Worm (Caenorhabditis elegans) whole organism, late embryonic: Measurements from ENCODE around the gene M7.12.

Experiments used
- F13H6.1 ChIP-seq: sonication (generic microtip); optimal IDR thresholded peaks from 2 replicates; lab custom pipeline; 2016; ENCODE audit warnings: missing genetic modification characterization, missing compliant biosample characterization
- Y22D7AL.16 ChIP-seq: sonication (generic microtip); optimal IDR thresholded peaks from 2 replicates; lab custom pipeline; 2016; ENCODE audit warnings: missing genetic modification characterization, missing compliant biosample characterization
- ama-1 ChIP-seq: fragments of 150-350 bp; optimal IDR thresholded peaks from 2 replicates; lab custom pipeline; 2014
- ceh-14 ChIP-seq: sonication (generic microtip); optimal IDR thresholded peaks from 2 replicates; lab custom pipeline; 2016; ENCODE audit warnings: missing genotype, missing genetic modification characterization, missing compliant biosample characterization
- ceh-19 ChIP-seq: fragments of 200-800 bp; sonication (Bioruptor generic); optimal IDR thresholded peaks from 2 replicates; lab custom pipeline; 2018; ENCODE audit warnings: mild to moderate bottlenecking, missing genetic modification characterization, missing compliant biosample characterization
- ceh-2 ChIP-seq: sonication (generic microtip); optimal IDR thresholded peaks from 2 replicates; lab custom pipeline; 2016; ENCODE audit warnings: missing genotype, missing genetic modification characterization, missing compliant biosample characterization
- ceh-24 ChIP-seq: sonication (generic microtip); optimal IDR thresholded peaks from 2 replicates; lab custom pipeline; 2016; ENCODE audit warnings: mild to moderate bottlenecking, missing genetic modification characterization, missing compliant biosample characterization
- ceh-30 ChIP-seq: fragments of 150-350 bp; optimal IDR thresholded peaks from 2 replicates; lab custom pipeline; 2014; ENCODE audit warnings: missing biosample characterization, missing genetic modification characterization
- ceh-31 ChIP-seq: sonication (generic microtip); optimal IDR thresholded peaks from 2 replicates; lab custom pipeline; 2016; ENCODE audit warnings: missing genetic modification characterization, missing compliant biosample characterization
- ceh-34 ChIP-seq: sonication (generic microtip); optimal IDR thresholded peaks from 2 replicates; lab custom pipeline; 2016; ENCODE audit warnings: mild to moderate bottlenecking, missing genetic modification characterization, missing compliant biosample characterization
- ceh-45 ChIP-seq: fragments of 200-800 bp; sonication (Bioruptor generic); IDR thresholded peaks from 2 replicates; pipeline ENCODE4 v1.3.6; 2022; ENCODE audit warnings: missing genetic modification reagents, missing genetic modification characterization, missing compliant biosample characterization
- ceh-48 ChIP-seq: sonication (generic microtip); optimal IDR thresholded peaks from 2 replicates; lab custom pipeline; 2016; ENCODE audit warnings: missing genetic modification characterization, inconsistent platforms, missing compliant biosample characterization
- ceh-9 ChIP-seq: sonication (generic microtip); optimal IDR thresholded peaks from 2 replicates; lab custom pipeline; 2016; ENCODE audit warnings: mild to moderate bottlenecking, missing genetic modification characterization, inconsistent platforms, missing compliant biosample characterization
- che-1 ChIP-seq: sonication (generic microtip); optimal IDR thresholded peaks from 2 replicates; lab custom pipeline; 2016; ENCODE audit warnings: mild to moderate bottlenecking, missing genetic modification characterization, missing compliant biosample characterization
- dmd-4 ChIP-seq: sonication (generic microtip); optimal IDR thresholded peaks from 2 replicates; lab custom pipeline; 2016; ENCODE audit warnings: borderline replicate concordance, missing genetic modification characterization, missing compliant biosample characterization
- elt-2 ChIP-seq: sonication (generic microtip); optimal IDR thresholded peaks from 2 replicates; lab custom pipeline; 2016; ENCODE audit warnings: missing genetic modification reagents, missing genetic modification characterization, missing compliant biosample characterization
- elt-4 ChIP-seq: sonication (generic microtip); optimal IDR thresholded peaks from 2 replicates; lab custom pipeline; 2016; ENCODE audit warnings: missing genetic modification characterization, missing compliant biosample characterization
- ets-4 ChIP-seq: sonication (generic microtip); optimal IDR thresholded peaks from 2 replicates; lab custom pipeline; 2016; ENCODE audit warnings: missing genetic modification characterization, missing compliant biosample characterization
- fkh-6 ChIP-seq: sonication (generic microtip); optimal IDR thresholded peaks from 2 replicates; lab custom pipeline; 2016; ENCODE audit warnings: missing genetic modification characterization, missing compliant biosample characterization
- gmeb-2 ChIP-seq: sonication (generic microtip); optimal IDR thresholded peaks from 2 replicates; lab custom pipeline; 2016; ENCODE audit warnings: missing genetic modification characterization, inconsistent platforms, missing compliant biosample characterization
- hlh-15 ChIP-seq: sonication (generic microtip); optimal IDR thresholded peaks from 2 replicates; lab custom pipeline; 2016; ENCODE audit warnings: missing genetic modification characterization, missing compliant biosample characterization
- hlh-30 ChIP-seq: sonication (generic microtip); optimal IDR thresholded peaks from 2 replicates; lab custom pipeline; 2017; ENCODE audit warnings: antibody characterized with exemption, missing genetic modification characterization, missing compliant biosample characterization; ENCODE audit not compliant: insufficient read depth
- hlh-6 ChIP-seq: sonication (generic microtip); optimal IDR thresholded peaks from 2 replicates; lab custom pipeline; 2016; ENCODE audit warnings: missing genotype, missing genetic modification characterization, missing compliant biosample characterization
- hlh-8 ChIP-seq: sonication (generic microtip); optimal IDR thresholded peaks from 2 replicates; lab custom pipeline; 2016; ENCODE audit warnings: missing genotype, missing genetic modification characterization, missing compliant biosample characterization
- lim-6 ChIP-seq: sonication (generic microtip); optimal IDR thresholded peaks from 2 replicates; lab custom pipeline; 2016; ENCODE audit warnings: missing genetic modification characterization, missing compliant biosample characterization
- lin-11 ChIP-seq: fragments of 200-800 bp; sonication (Bioruptor generic); optimal IDR thresholded peaks from 2 replicates; lab custom pipeline; 2018; ENCODE audit warnings: mild to moderate bottlenecking, missing genetic modification characterization, missing compliant biosample characterization
- mec-3 ChIP-seq: sonication (generic microtip); optimal IDR thresholded peaks from 2 replicates; lab custom pipeline; 2016; ENCODE audit warnings: borderline replicate concordance, missing genetic modification characterization, missing compliant biosample characterization
- nfya-1 ChIP-seq: sonication (generic microtip); optimal IDR thresholded peaks from 2 replicates; lab custom pipeline; 2017; ENCODE audit warnings: missing genetic modification characterization, mild to moderate bottlenecking, missing compliant biosample characterization, antibody characterized with exemption, moderate library complexity
- nhr-11 ChIP-seq: fragments of 150-350 bp; optimal IDR thresholded peaks from 2 replicates; lab custom pipeline; 2014; ENCODE audit warnings: missing biosample characterization, missing genetic modification characterization
- odd-2 ChIP-seq: sonication (generic microtip); optimal IDR thresholded peaks from 2 replicates; lab custom pipeline; 2017; ENCODE audit warnings: antibody characterized with exemption, mild to moderate bottlenecking, missing genetic modification characterization, missing compliant biosample characterization
- pag-3 ChIP-seq: sonication (generic microtip); optimal IDR thresholded peaks from 2 replicates; lab custom pipeline; 2016; ENCODE audit warnings: missing compliant biosample characterization, missing genetic modification characterization, borderline replicate concordance
- pha-4 ChIP-seq: fragments of 150-350 bp; optimal IDR thresholded peaks from 2 replicates; lab custom pipeline; 2018; ENCODE audit warnings: missing biosample characterization, missing genetic modification reagents, missing genetic modification characterization
- pros-1 ChIP-seq: fragments of 150-350 bp; optimal IDR thresholded peaks from 2 replicates; lab custom pipeline; 2014; ENCODE audit warnings: missing biosample characterization, missing genetic modification reagents, missing genetic modification characterization
- syd-9 ChIP-seq: sonication (generic microtip); optimal IDR thresholded peaks from 2 replicates; lab custom pipeline; 2016; ENCODE audit warnings: mild to moderate bottlenecking, missing genetic modification characterization, moderate library complexity, missing compliant biosample characterization
- tbx-2 ChIP-seq: sonication (generic microtip); optimal IDR thresholded peaks from 2 replicates; lab custom pipeline; 2016; ENCODE audit warnings: missing genetic modification characterization, missing compliant biosample characterization
- tbx-7 ChIP-seq: sonication (generic microtip); optimal IDR thresholded peaks from 2 replicates; lab custom pipeline; 2016; ENCODE audit warnings: missing genotype, missing genetic modification characterization, missing compliant biosample characterization
- ttx-3 ChIP-seq: sonication (generic microtip); optimal IDR thresholded peaks from 2 replicates; lab custom pipeline; 2016; ENCODE audit warnings: missing genetic modification reagents, missing genetic modification characterization, missing compliant biosample characterization
- unc-42 ChIP-seq: sonication (generic microtip); optimal IDR thresholded peaks from 2 replicates; lab custom pipeline; 2016; ENCODE audit warnings: missing genotype, missing genetic modification characterization, missing compliant biosample characterization
- unc-55 ChIP-seq: sonication (generic microtip); optimal IDR thresholded peaks from 2 replicates; lab custom pipeline; 2017; ENCODE audit warnings: missing biosample characterization, missing genetic modification reagents, missing genetic modification characterization
- unc-86 ChIP-seq: sonication (generic microtip); optimal IDR thresholded peaks from 2 replicates; lab custom pipeline; 2016; ENCODE audit warnings: missing genetic modification characterization, missing compliant biosample characterization
- zip-5 ChIP-seq: sonication (generic microtip); optimal IDR thresholded peaks from 2 replicates; lab custom pipeline; 2016; ENCODE audit warnings: missing genetic modification characterization, missing compliant biosample characterization

The M7.12 gene

DNA sequence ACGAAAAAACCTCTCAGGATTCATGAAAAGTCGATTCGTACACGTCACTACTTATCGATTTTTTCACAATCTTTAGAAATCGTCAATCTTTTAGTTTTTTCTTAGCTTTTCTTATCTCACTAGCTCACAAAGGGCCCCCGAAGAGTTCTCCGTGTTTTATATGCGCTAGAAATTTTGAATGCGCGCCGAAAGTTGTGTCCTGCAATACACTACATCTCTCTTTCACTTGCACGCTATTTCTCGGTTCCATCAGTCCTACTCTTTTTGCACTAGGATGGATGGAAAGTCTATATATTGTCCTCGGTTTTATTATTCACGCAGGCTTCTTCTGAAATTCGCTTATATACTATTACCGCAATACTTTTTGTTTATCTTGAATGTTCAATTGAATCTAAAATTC is 27.8 kb upstream of the M7.12 start:
- TF ChIP-seq odd-2 (tag; lab: Kevin White, UChicago) = no peak
- TF ChIP-seq hlh-15 (tag; lab: Kevin White, UChicago) = no peak
- TF ChIP-seq mec-3 = no peak

- TF ChIP-seq elt-2 (no peak), ceh-31 (tag; lab: Kevin White, UChicago) (peak; percentile 40), hlh-8 (tag; lab: Kevin White, UChicago) (no peak), pros-1 (tag; lab: Kevin White, UChicago) (peak; percentile 40), pha-4 (tag; lab: Kevin White, UChicago) (no peak), F13H6.1 (tag; lab: Kevin White, UChicago) (no peak), ceh-24 (tag; lab: Kevin White, UChicago) (no peak), ama-1 (lab: Kevin White, UChicago) (no peak), ceh-34 (tag; lab: Kevin White, UChicago) (peak; percentile 17), hlh-6 (tag; lab: Kevin White, UChicago) (no peak), tbx-7 (tag; lab: Kevin White, UChicago) (no peak), ets-4 (tag; lab: Kevin White, UChicago) (no peak), ceh-30 (tag; lab: Kevin White, UChicago) (no peak), nfya-1 (tag; lab: Kevin White, UChicago) (peak; percentile 100), ceh-2 (tag; lab: Kevin White, UChicago) (peak; percentile 6)
Observed at ce11 chrIV:11125200-11125599, 27.4 kb upstream of the M7.12 start.

- TF ChIP-seq odd-2 (tag; lab: Kevin White, UChicago) (no peak), gmeb-2 (tag; lab: Kevin White, UChicago) (no peak), pha-4 (tag; lab: Kevin White, UChicago) (no peak), syd-9 (tag; lab: Kevin White, UChicago) (no peak), ceh-9 (tag; lab: Kevin White, UChicago) (no peak), dmd-4 (tag; lab: Kevin White, UChicago) (no peak), ttx-3 (tag; lab: Kevin White, UChicago) (no peak), ceh-19 (GFP tag; lab: Kevin White, UChicago) (no peak), zip-5 (tag; lab: Kevin White, UChicago) (no peak), nhr-11 (no peak)
Observed at ce11 chrIV:11124674-11125073, 26.9 kb upstream of the M7.12 start, which contains the start of gene spo-11. Gene spo-11, minus strand, starts transcription at chrIV:11124862.

DNA sequence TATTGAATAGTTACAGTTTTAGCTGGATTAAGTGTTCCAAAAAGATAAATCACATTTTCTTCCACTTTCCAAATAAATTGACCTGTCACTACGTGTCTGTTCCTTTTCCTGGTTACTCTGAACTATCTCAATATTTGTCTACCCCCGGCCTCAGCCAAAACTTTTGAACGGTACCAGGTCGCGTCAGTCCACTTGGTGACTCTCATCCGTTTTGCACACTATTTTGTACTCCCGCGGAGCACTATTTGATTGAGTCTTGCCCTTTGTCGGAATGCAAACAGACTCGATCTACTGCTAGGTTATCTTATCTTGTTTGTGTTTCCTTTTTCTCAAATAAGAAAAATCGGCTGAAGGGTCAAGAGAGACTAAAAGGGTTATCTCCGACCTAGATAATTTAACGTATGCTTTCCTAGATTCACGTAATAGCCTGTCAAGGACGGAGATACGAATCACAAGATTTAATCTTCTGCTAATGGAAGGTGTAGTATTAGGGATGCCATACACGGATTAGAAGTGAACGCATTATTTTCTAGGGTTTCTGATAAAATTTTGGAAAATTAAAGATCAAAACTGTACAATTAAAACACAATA is 22.3 kb upstream of the M7.12 start:
- TF ChIP-seq elt-2 (peak; percentile 15), ceh-19 (GFP tag; lab: Kevin White, UChicago) (no peak), unc-86 (tag; lab: Kevin White, UChicago) (no peak), che-1 (tag; lab: Kevin White, UChicago) (no peak), hlh-8 (tag; lab: Kevin White, UChicago) (no peak), hlh-6 (tag; lab: Kevin White, UChicago) (no peak), elt-4 (tag; lab: Kevin White, UChicago) (no peak)
- TF ChIP-seq, all 69 proteins: peak for 1

DNA sequence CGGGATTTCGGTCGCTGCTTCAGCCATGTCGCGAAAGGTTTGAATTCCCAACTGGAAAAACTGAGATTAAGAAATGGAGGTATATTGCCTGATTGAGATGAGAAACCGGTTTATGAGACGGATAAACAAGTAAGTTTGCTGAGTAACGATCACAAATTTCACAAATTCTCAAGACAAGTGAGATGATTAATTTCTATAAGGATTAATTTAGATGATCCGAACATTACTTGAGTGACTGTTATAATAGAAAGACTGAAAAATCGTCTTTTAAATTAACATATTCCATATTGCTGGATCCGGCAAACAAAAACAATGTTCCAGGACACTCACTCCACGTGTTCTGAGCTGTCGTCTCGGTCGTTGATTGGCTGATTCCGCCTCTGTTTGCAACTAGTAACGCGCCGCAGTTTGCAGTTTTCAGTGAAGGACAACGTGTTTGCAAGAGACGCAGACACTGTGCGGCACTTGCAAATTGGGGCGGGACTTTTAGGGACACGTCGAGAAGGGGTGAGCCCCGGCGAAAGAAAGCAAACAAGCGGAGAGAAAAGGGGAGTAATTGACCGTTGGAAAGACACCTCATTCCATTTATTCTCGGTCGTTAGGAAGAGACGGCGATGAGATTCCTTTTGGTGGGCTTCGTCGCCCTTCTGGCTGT is 21.2 kb upstream of the M7.12 start, which contains the start of the genes imp-2 and enpl-1:
imp-2 (minus strand) TSS at position 51 of the 655 bp plus-strand sequence.
enpl-1 (plus strand) TSS at position 462 of the 655 bp plus-strand sequence.
- TF ChIP-seq elt-2 = peak; percentile 66
- no peak for TF ChIP-seq hlh-6 (tag; lab: Kevin White, UChicago)
- no peak for TF ChIP-seq hlh-15 (tag; lab: Kevin White, UChicago)
- TF ChIP-seq ceh-14 (tag; lab: Kevin White, UChicago) = peak; percentile 46
- no peak for TF ChIP-seq pag-3 (tag; lab: Kevin White, UChicago)
- TF ChIP-seq pros-1 (tag; lab: Kevin White, UChicago) = peak; percentile 74
- no peak for TF ChIP-seq che-1 (tag; lab: Kevin White, UChicago)
- TF ChIP-seq fkh-6 = no peak
- peak; percentile 83 for TF ChIP-seq unc-42 (tag; lab: Kevin White, UChicago)
- no peak for TF ChIP-seq zip-5 (tag; lab: Kevin White, UChicago)
- no peak for TF ChIP-seq lin-11 (tag; lab: Kevin White, UChicago)
- no peak for TF ChIP-seq Y22D7AL.16 (tag; lab: Kevin White, UChicago)
- peak; percentile 93 for TF ChIP-seq tbx-2
- peak; percentile 81 for TF ChIP-seq hlh-30 (tag; lab: Kevin White, UChicago)
- TF ChIP-seq ets-4 (tag; lab: Kevin White, UChicago) = peak; percentile 11
- TF ChIP-seq ceh-48 = no peak
- no peak for TF ChIP-seq ceh-45 (GFP tag; lab: Robert Waterston, UW)
- TF ChIP-seq nfya-1 (tag; lab: Kevin White, UChicago) = peak; percentile 100
- TF ChIP-seq ceh-9 (tag; lab: Kevin White, UChicago) = no peak
- TF ChIP-seq mec-3 = no peak
- TF ChIP-seq unc-55 = peak; percentile 50
- TF ChIP-seq F13H6.1 (tag; lab: Kevin White, UChicago) = peak; percentile 39
- no peak for TF ChIP-seq lim-6 (tag; lab: Kevin White, UChicago)
